Worm (Caenorhabditis elegans): ENCODE data around the gene srd-13.

DNA sequence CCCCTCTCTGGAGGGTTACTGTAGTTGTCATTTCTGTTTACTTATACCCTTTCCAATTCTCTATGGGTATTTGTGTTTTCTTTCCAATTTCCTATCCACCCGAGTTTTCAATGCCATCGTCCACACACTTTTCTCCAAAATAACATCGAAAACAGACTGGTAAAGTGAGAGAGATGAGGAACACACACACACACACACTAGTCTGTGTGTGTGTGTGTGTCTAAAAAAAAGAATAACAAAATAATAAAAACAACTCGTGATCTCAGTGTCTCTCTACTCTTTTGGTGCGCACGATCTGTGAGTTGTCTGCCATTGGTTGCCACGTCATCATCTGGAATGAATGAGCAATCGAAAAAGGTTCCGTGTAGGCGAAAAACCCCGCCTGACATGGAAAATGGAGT, 49.1 kb downstream of the srd-13 start:
- no peak for TF ChIP-seq him-1 (tag; optimal IDR thresholded peaks at IDR 0.05)
- TF ChIP-seq dao-5 (tag; optimal IDR thresholded peaks at IDR 0.05): no peak
- no peak for TF ChIP-seq W03F9.2 (tag; optimal IDR thresholded peaks at IDR 0.05)
